Worm (Caenorhabditis elegans) whole organism, L1 larva: Measurements from ENCODE around the gene C15B12.4.

Experiments used
- C16A3.4 ChIP-seq: fragments of 150-350 bp; optimal IDR thresholded peaks from 2 replicates; lab custom pipeline; 2014; ENCODE audit warnings: missing biosample characterization, missing genetic modification characterization
- F16B12.6 ChIP-seq: fragments of 150-350 bp; optimal IDR thresholded peaks from 2 replicates; lab custom pipeline; 2014; ENCODE audit warnings: missing biosample characterization, missing genetic modification characterization
- aha-1 ChIP-seq: fragments of 150-350 bp; optimal IDR thresholded peaks from 2 replicates; lab custom pipeline; 2014; ENCODE audit warnings: missing biosample characterization, missing genetic modification characterization
- alr-1 ChIP-seq: fragments of 200-800 bp; sonication (Bioruptor generic); optimal IDR thresholded peaks from 2 replicates; lab custom pipeline; 2018; ENCODE audit warnings: borderline replicate concordance, mild to moderate bottlenecking, missing genetic modification characterization, missing compliant biosample characterization
- aly-2 ChIP-seq: fragments of 150-350 bp; optimal IDR thresholded peaks from 2 replicates; lab custom pipeline; 2014; ENCODE audit warnings: missing biosample characterization, missing genetic modification characterization
- ama-1 ChIP-seq: fragments of 150-350 bp; optimal IDR thresholded peaks from 2 replicates; lab custom pipeline; 2014
- blmp-1 ChIP-seq: fragments of 150-350 bp; optimal IDR thresholded peaks from 2 replicates; lab custom pipeline; 2014; ENCODE audit warnings: missing biosample characterization, missing genetic modification characterization
- ceh-63 ChIP-seq: fragments of 200-800 bp; sonication (Bioruptor generic); optimal IDR thresholded peaks from 2 replicates; lab custom pipeline; 2018; ENCODE audit warnings: mild to moderate bottlenecking, missing genetic modification characterization, missing compliant biosample characterization
- ceh-82 ChIP-seq, 3 experiments: fragments of 150-350 bp in 1 of 3; sonication (generic microtip) in 2 of 3; optimal IDR thresholded peaks; 2 replicates each; lab custom pipeline; 2014 to 2017; ENCODE audit warnings: missing biosample characterization in 3 of 3, missing genetic modification characterization in 3 of 3
- ces-1 ChIP-seq: fragments of 150-350 bp; optimal IDR thresholded peaks from 2 replicates; lab custom pipeline; 2014; ENCODE audit warnings: missing biosample characterization, missing genetic modification reagents, missing genetic modification characterization
- dpl-1 ChIP-seq, 3 experiments: fragments of 150-350 bp in 2 of 3; sonication (generic microtip) in 1 of 3; optimal IDR thresholded peaks; 2 replicates each; lab custom pipeline; 2014 to 2017; ENCODE audit warnings: missing biosample characterization in 3 of 3, missing genetic modification characterization in 3 of 3, missing genetic modification reagents in 3 of 3
- efl-1 ChIP-seq, 4 experiments: fragments of 150-350 bp; optimal IDR thresholded peaks in 3 of 4; peaks in 1 of 4; 1 replicate in 1 of 4; 2 replicates in 3 of 4; lab custom pipeline; 2014; ENCODE audit warnings: missing biosample characterization in 2 of 4, missing genetic modification characterization in 2 of 4, missing genetic modification reagents in 2 of 4
- efl-3 ChIP-seq: fragments of 200-800 bp; sonication (Bioruptor generic); optimal IDR thresholded peaks from 2 replicates; lab custom pipeline; 2018; ENCODE audit warnings: mild to moderate bottlenecking, missing genetic modification characterization, missing compliant biosample characterization
- elt-2 ChIP-seq: sonication (generic microtip); optimal IDR thresholded peaks from 2 replicates; lab custom pipeline; 2016; ENCODE audit warnings: missing genetic modification characterization, mild to moderate bottlenecking, inconsistent platforms, missing compliant biosample characterization, missing genetic modification reagents
- elt-3 ChIP-seq, 6 experiments: fragments of 150-350 bp in 1 of 6; sonication (generic microtip); optimal IDR thresholded peaks; 2 replicates each; lab custom pipeline; 2017 to 2018; ENCODE audit warnings: missing biosample characterization in 6 of 6, missing genetic modification characterization in 6 of 6, inconsistent platforms in 1 of 6
- hlh-4 ChIP-seq: sonication (generic microtip); optimal IDR thresholded peaks from 2 replicates; lab custom pipeline; 2016; ENCODE audit warnings: mild to moderate bottlenecking, missing genetic modification characterization, missing compliant biosample characterization
- hpl-2 ChIP-seq: fragments of 150-350 bp; optimal IDR thresholded peaks from 2 replicates; lab custom pipeline; 2014; ENCODE audit warnings: missing biosample characterization, missing genetic modification reagents, missing genetic modification characterization
- irx-1 ChIP-seq: sonication (generic microtip); optimal IDR thresholded peaks from 2 replicates; lab custom pipeline; 2016; ENCODE audit warnings: missing genetic modification characterization, missing compliant biosample characterization
- isw-1 ChIP-seq: fragments of 200-800 bp; sonication (Bioruptor generic); IDR thresholded peaks from 2 replicates; pipeline ENCODE4 v1.3.6; 2022; ENCODE audit warnings: missing genetic modification characterization, missing compliant biosample characterization
- jun-1 ChIP-seq: fragments of 150-350 bp; optimal IDR thresholded peaks from 2 replicates; lab custom pipeline; 2014; ENCODE audit warnings: missing biosample characterization, missing genetic modification reagents, missing genetic modification characterization
- lin-14 ChIP-seq: fragments of 200-800 bp; sonication (Bioruptor generic); optimal IDR thresholded peaks from 2 replicates; lab custom pipeline; 2018; ENCODE audit warnings: mild to moderate bottlenecking, missing genetic modification characterization, moderate library complexity, missing compliant biosample characterization
- lin-35 ChIP-seq, 2 experiments: fragments of 150-350 bp; optimal IDR thresholded peaks; 2 replicates each; lab custom pipeline; 2014; ENCODE audit warnings: missing biosample characterization in 2 of 2, missing genetic modification characterization in 2 of 2, missing genetic modification reagents in 2 of 2
- mdl-1 ChIP-seq, 2 experiments: fragments of 150-350 bp; optimal IDR thresholded peaks; 2 replicates each; lab custom pipeline; 2014 to 2017; ENCODE audit warnings: missing biosample characterization in 2 of 2, missing genetic modification characterization in 2 of 2, inconsistent platforms in 1 of 2
- nhr-11 ChIP-seq: fragments of 150-350 bp; optimal IDR thresholded peaks from 2 replicates; lab custom pipeline; 2014; ENCODE audit warnings: missing biosample characterization, missing genetic modification characterization
- nhr-12 ChIP-seq: sonication (generic microtip); optimal IDR thresholded peaks from 2 replicates; lab custom pipeline; 2017; ENCODE audit warnings: missing biosample characterization, missing genetic modification characterization
- nhr-20 ChIP-seq: sonication (generic microtip); optimal IDR thresholded peaks from 2 replicates; lab custom pipeline; 2016; ENCODE audit warnings: mild to moderate bottlenecking, missing genetic modification characterization, missing compliant biosample characterization
- nhr-28 ChIP-seq: fragments of 150-350 bp; optimal IDR thresholded peaks from 2 replicates; lab custom pipeline; 2014; ENCODE audit warnings: missing biosample characterization, missing genetic modification characterization
- nhr-71 ChIP-seq: sonication (generic microtip); optimal IDR thresholded peaks from 2 replicates; lab custom pipeline; 2016; ENCODE audit warnings: mild to moderate bottlenecking, missing genetic modification characterization, moderate library complexity, missing compliant biosample characterization
- nhr-90 ChIP-seq: sonication (generic microtip); optimal IDR thresholded peaks from 2 replicates; lab custom pipeline; 2016; ENCODE audit warnings: mild to moderate bottlenecking, missing genetic modification characterization, missing compliant biosample characterization; ENCODE audit not compliant: poor library complexity
- pag-3 ChIP-seq: sonication (generic microtip); optimal IDR thresholded peaks from 2 replicates; lab custom pipeline; 2017; ENCODE audit warnings: missing genetic modification characterization, mild to moderate bottlenecking, missing compliant biosample characterization, antibody characterized with exemption, borderline replicate concordance; ENCODE audit not compliant: insufficient read depth
- pqm-1 ChIP-seq: sonication (generic microtip); optimal IDR thresholded peaks from 3 replicates; lab custom pipeline; 2017; ENCODE audit warnings: missing biosample characterization, missing genetic modification characterization
- sox-4 ChIP-seq: sonication (generic microtip); optimal IDR thresholded peaks from 2 replicates; lab custom pipeline; 2016; ENCODE audit warnings: missing genetic modification characterization, missing compliant biosample characterization
- sptf-1 ChIP-seq: fragments of 150-350 bp; optimal IDR thresholded peaks from 2 replicates; lab custom pipeline; 2014; ENCODE audit warnings: missing biosample characterization, missing genetic modification characterization
- tlp-1 ChIP-seq: fragments of 150-350 bp; optimal IDR thresholded peaks from 2 replicates; lab custom pipeline; 2014; ENCODE audit warnings: missing biosample characterization, missing genetic modification characterization
- unc-30 ChIP-seq: sonication (generic microtip); optimal IDR thresholded peaks from 2 replicates; lab custom pipeline; 2017; ENCODE audit warnings: missing biosample characterization, missing genetic modification characterization
- vab-15 ChIP-seq: sonication (generic microtip); optimal IDR thresholded peaks from 2 replicates; lab custom pipeline; 2017; ENCODE audit warnings: missing genotype, mild to moderate bottlenecking, missing genetic modification characterization, missing compliant biosample characterization
- xbp-1 ChIP-seq: sonication (generic microtip); optimal IDR thresholded peaks from 2 replicates; lab custom pipeline; 2016; ENCODE audit warnings: missing genetic modification characterization, missing compliant biosample characterization
- zag-1 ChIP-seq: fragments of 150-350 bp; optimal IDR thresholded peaks from 2 replicates; lab custom pipeline; 2014; ENCODE audit warnings: missing biosample characterization, missing genetic modification characterization
- ztf-4 ChIP-seq: fragments of 150-350 bp; optimal IDR thresholded peaks from 2 replicates; lab custom pipeline; 2014; ENCODE audit warnings: missing biosample characterization, missing genetic modification characterization

Gene C15B12.4

ce11 chrX:6518537-6518936 is 45.0 kb upstream of the C15B12.4 start, which contains the start of gene ets-4:
TSS of gene ets-4 (plus strand) at chrX:6518883.
- TF ChIP-seq mdl-1 (tag; optimal IDR thresholded peaks at IDR 0.05; lab: Kevin White, UChicago) (peak in 1 of 2 experiments; percentile 44), nhr-11 (no peak), lin-35 (GFP tag; optimal IDR thresholded peaks at IDR 0.05; lab: Kevin White, UChicago) (peak in 1 of 2 experiments; percentile 29), vab-15 (tag; lab: Kevin White, UChicago) (no peak), ceh-63 (no peak), efl-1 (optimal IDR thresholded peaks at IDR 0.05; lab: Kevin White, UChicago) (no peak), efl-1 (GFP tag; optimal IDR thresholded peaks at IDR 0.05 in 1 of 2; lab: Kevin White, UChicago) (peak in 1 of 2 experiments; percentile 45), ceh-82 (tag; optimal IDR thresholded peaks at IDR 0.05; lab: Kevin White, UChicago) (no peak), irx-1 (tag; lab: Kevin White, UChicago) (no peak), xbp-1 (tag; lab: Kevin White, UChicago) (no peak), nhr-71 (tag; lab: Kevin White, UChicago) (peak; percentile 37), ces-1 (GFP tag; lab: Kevin White, UChicago) (no peak), sox-4 (tag; lab: Kevin White, UChicago) (no peak), unc-30 (tag; lab: Kevin White, UChicago) (no peak), pqm-1 (tag; lab: Kevin White, UChicago) (peak; percentile 78), dpl-1 (GFP tag; optimal IDR thresholded peaks at IDR 0.05; lab: Kevin White, UChicago) (no peak), hlh-4 (tag; lab: Kevin White, UChicago) (no peak), pag-3 (tag; lab: Kevin White, UChicago) (no peak), elt-2 (tag; lab: Kevin White, UChicago) (peak; percentile 97), efl-3 (GFP tag; lab: Kevin White, UChicago) (no peak), jun-1 (tag; lab: Kevin White, UChicago) (peak; percentile 40), C16A3.4 (tag; lab: Kevin White, UChicago) (peak; percentile 0), lin-14 (peak; percentile 4), alr-1 (tag; lab: Kevin White, UChicago) (no peak), nhr-28 (tag; lab: Kevin White, UChicago) (no peak), ztf-4 (tag; lab: Kevin White, UChicago) (no peak), zag-1 (tag; lab: Kevin White, UChicago) (no peak), ama-1 (no peak), nhr-90 (tag; lab: Kevin White, UChicago) (peak; percentile 39), aly-2 (tag; lab: Kevin White, UChicago) (no peak), sptf-1 (no peak), nhr-20 (tag; lab: Kevin White, UChicago) (peak; percentile 18), elt-3 (tag; optimal IDR thresholded peaks at IDR 0.05; lab: Kevin White, UChicago) (no peak), F16B12.6 (tag; lab: Kevin White, UChicago) (no peak), aha-1 (tag; lab: Kevin White, UChicago) (no peak), blmp-1 (tag; lab: Kevin White, UChicago) (no peak), hpl-2 (GFP tag; lab: Kevin White, UChicago) (no peak), tlp-1 (tag; lab: Kevin White, UChicago) (peak; percentile 35), nhr-12 (no peak)

- TF ChIP-seq nhr-71 (tag; lab: Kevin White, UChicago) (peak; percentile 42), lin-35 (GFP tag; optimal IDR thresholded peaks at IDR 0.05; lab: Kevin White, UChicago) (peak in 1 of 2 experiments; percentile 26), isw-1 (GFP tag; lab: Robert Waterston, UW) (no peak), elt-2 (tag; lab: Kevin White, UChicago) (peak; percentile 95)
Measured at ce11 chrX:6517025-6517770, 43.6 kb upstream of the C15B12.4 start.
